Fruit fly (Drosophila melanogaster) whole organism, embryonic: ENCODE measurements around the gene tbc.

Experiments used
- Antp ChIP-seq: fragments of 200-800 bp; sonication (Bioruptor generic); optimal IDR thresholded peaks from 3 replicates; lab custom pipeline; 2016; ENCODE audit warnings: missing biosample characterization, missing genetic modification characterization
- CG10209 ChIP-seq: fragments of 200-800 bp; sonication (Bioruptor generic); optimal IDR thresholded peaks from 3 replicates; lab custom pipeline; 2017; ENCODE audit warnings: missing biosample characterization, mild to moderate bottlenecking, missing genetic modification characterization, missing genetic modification reagents
- CG12155 ChIP-seq: fragments of 200-800 bp; sonication (Bioruptor generic); optimal IDR thresholded peaks from 3 replicates; lab custom pipeline; 2016; ENCODE audit warnings: missing biosample characterization, missing genetic modification characterization
- CG13287 ChIP-seq: fragments of 200-800 bp; sonication (Bioruptor generic); IDR thresholded peaks from 2 replicates; pipeline ENCODE4 v1.3.6; 2022; ENCODE audit warnings: missing biosample characterization, missing genetic modification characterization; ENCODE audit not compliant: partially characterized antibody
- CG13775 ChIP-seq: fragments of 200-800 bp; sonication (Bioruptor generic); optimal IDR thresholded peaks from 3 replicates; lab custom pipeline; 2017; ENCODE audit warnings: missing biosample characterization, mild to moderate bottlenecking, missing genetic modification characterization
- CG14860 ChIP-seq: fragments of 200-800 bp; sonication (Bioruptor generic); IDR thresholded peaks from 3 replicates; pipeline ENCODE4 v1.3.6; 2022; ENCODE audit warnings: missing biosample characterization, missing genetic modification characterization; ENCODE audit not compliant: partially characterized antibody
- CG1529 ChIP-seq: fragments of 200-800 bp; sonication (Bioruptor generic); optimal IDR thresholded peaks from 3 replicates; lab custom pipeline; 2018; ENCODE audit warnings: missing biosample characterization, missing genetic modification characterization
- CG15514 ChIP-seq: fragments of 200-800 bp; sonication (Bioruptor generic); optimal IDR thresholded peaks from 3 replicates; lab custom pipeline; 2017; ENCODE audit warnings: missing biosample characterization, missing genetic modification characterization, mild to moderate bottlenecking, moderate library complexity, missing genetic modification reagents
- CG17802 ChIP-seq: fragments of 200-800 bp; sonication (Bioruptor generic); optimal IDR thresholded peaks from 2 replicates; lab custom pipeline; 2018; ENCODE audit warnings: missing biosample characterization, mild to moderate bottlenecking, missing genetic modification characterization, moderate library complexity
- CG18764 ChIP-seq: fragments of 200-800 bp; sonication (Bioruptor generic); optimal IDR thresholded peaks from 3 replicates; lab custom pipeline; 2016; ENCODE audit warnings: missing biosample characterization, missing genetic modification characterization
- CG3163 ChIP-seq: fragments of 200-800 bp; sonication (Bioruptor generic); optimal IDR thresholded peaks from 3 replicates; lab custom pipeline; 2016; ENCODE audit warnings: missing biosample characterization, missing genetic modification characterization
- CG3995 ChIP-seq: fragments of 200-800 bp; sonication (Bioruptor generic); optimal IDR thresholded peaks from 3 replicates; lab custom pipeline; 2016; ENCODE audit warnings: missing biosample characterization, missing genetic modification characterization
- CG4617 ChIP-seq: fragments of 200-800 bp; sonication (Bioruptor generic); optimal IDR thresholded peaks from 3 replicates; lab custom pipeline; 2016; ENCODE audit warnings: missing biosample characterization, missing genetic modification characterization, borderline replicate concordance
- CG7357 ChIP-seq: fragments of 200-800 bp; sonication (Bioruptor generic); IDR thresholded peaks from 3 replicates; pipeline ENCODE4 v1.3.6; 2022; ENCODE audit warnings: missing biosample characterization, missing genetic modification characterization
- CG7786 ChIP-seq: fragments of 200-800 bp; sonication (Bioruptor generic); optimal IDR thresholded peaks from 2 replicates; lab custom pipeline; 2016; ENCODE audit warnings: missing biosample characterization, missing genetic modification characterization
- CG8924 ChIP-seq: fragments of 200-800 bp; optimal IDR thresholded peaks from 3 replicates; lab custom pipeline; 2019; ENCODE audit warnings: missing biosample characterization, mild to moderate bottlenecking, missing genetic modification characterization, moderate library complexity
- D19A ChIP-seq: fragments of 200-800 bp; optimal IDR thresholded peaks from 3 replicates; lab custom pipeline; 2019; ENCODE audit warnings: missing biosample characterization, mild to moderate bottlenecking, missing genetic modification characterization, moderate library complexity
- D19B ChIP-seq: fragments of 200-800 bp; sonication (Bioruptor generic); optimal IDR thresholded peaks from 2 replicates; lab custom pipeline; 2017; ENCODE audit warnings: missing biosample characterization, mild to moderate bottlenecking, missing genetic modification characterization
- Doc3 ChIP-seq: fragments of 200-800 bp; sonication (Bioruptor generic); IDR thresholded peaks from 3 replicates; pipeline ENCODE4 v1.3.6; 2022; ENCODE audit warnings: missing biosample characterization, missing genetic modification characterization; ENCODE audit not compliant: partially characterized antibody
- HLH4C ChIP-seq: fragments of 200-800 bp; sonication (Bioruptor generic); IDR thresholded peaks from 3 replicates; pipeline ENCODE4 v1.3.6; 2022; ENCODE audit warnings: missing biosample characterization, missing genetic modification characterization; ENCODE audit not compliant: partially characterized antibody
- Mes4 ChIP-seq: fragments of 200-800 bp; sonication (Bioruptor generic); optimal IDR thresholded peaks from 2 replicates; lab custom pipeline; 2016; ENCODE audit warnings: missing biosample characterization, missing genetic modification characterization
- Mrtf ChIP-seq: fragments of 200-800 bp; sonication (Bioruptor generic); IDR thresholded peaks from 3 replicates; pipeline ENCODE4 v1.3.6; 2022; ENCODE audit warnings: missing biosample characterization, missing genetic modification characterization
- Myb ChIP-seq: fragments of 200-800 bp; sonication (Bioruptor generic); optimal IDR thresholded peaks from 2 replicates; lab custom pipeline; 2016; ENCODE audit warnings: missing biosample characterization, missing genetic modification characterization
- Neu2 ChIP-seq: fragments of 200-800 bp; sonication (Bioruptor generic); optimal IDR thresholded peaks from 3 replicates; lab custom pipeline; 2016; ENCODE audit warnings: missing biosample characterization, missing genetic modification characterization, borderline replicate concordance
- Nf-YC ChIP-seq: fragments of 200-800 bp; optimal IDR thresholded peaks from 3 replicates; lab custom pipeline; 2019; ENCODE audit warnings: missing biosample characterization, mild to moderate bottlenecking, missing genetic modification characterization, moderate library complexity
- Oaz ChIP-seq: fragments of 200-800 bp; sonication (Bioruptor generic); IDR thresholded peaks from 2 replicates; pipeline ENCODE4 v1.3.6; 2022; ENCODE audit warnings: missing biosample characterization, missing genetic modification characterization
- Opbp ChIP-seq: fragments of 200-800 bp; sonication (Bioruptor generic); IDR thresholded peaks from 3 replicates; pipeline ENCODE4 v1.3.6; 2022; ENCODE audit warnings: missing biosample characterization, missing genetic modification characterization; ENCODE audit not compliant: partially characterized antibody
- Stat92E ChIP-seq, 3 experiments: fragments of >200 bp in 2 of 3; fragments of 200-800 bp in 1 of 3; sonication (Bioruptor generic) in 1 of 3; optimal IDR thresholded peaks; 2 replicates each; lab custom pipeline; 2017 to 2019; ENCODE audit warnings: missing biosample characterization in 3 of 3, missing genetic modification characterization in 3 of 3, mild to moderate bottlenecking in 1 of 3, moderate library complexity in 1 of 3
- chinmo ChIP-seq: fragments of 200-800 bp; sonication (Bioruptor generic); IDR thresholded peaks from 4 replicates; pipeline ENCODE4 v1.3.6; 2022; ENCODE audit warnings: missing biosample characterization, missing genetic modification characterization; ENCODE audit not compliant: partially characterized antibody
- dan ChIP-seq: fragments of 200-800 bp; sonication (Bioruptor generic); IDR thresholded peaks from 2 replicates; pipeline ENCODE4 v1.3.6; 2022; ENCODE audit warnings: missing biosample characterization, missing genetic modification characterization
- danr ChIP-seq: fragments of 200-800 bp; sonication (Bioruptor generic); IDR thresholded peaks from 2 replicates; pipeline ENCODE4 v1.3.6; 2022; ENCODE audit warnings: missing biosample characterization, missing genetic modification characterization
- dpn ChIP-seq, 2 experiments: fragments of 200-800 bp; sonication (Bioruptor generic); optimal IDR thresholded peaks; 3 replicates each; lab custom pipeline; 2016; ENCODE audit warnings: missing biosample characterization in 2 of 2, missing genetic modification characterization in 2 of 2
- eyg ChIP-seq: fragments of 200-800 bp; sonication (Bioruptor generic); optimal IDR thresholded peaks from 3 replicates; lab custom pipeline; 2016; ENCODE audit warnings: missing biosample characterization, missing genetic modification characterization
- fd102C ChIP-seq: fragments of 200-800 bp; sonication (Bioruptor generic); optimal IDR thresholded peaks from 2 replicates; lab custom pipeline; 2018; ENCODE audit warnings: missing biosample characterization, mild to moderate bottlenecking, missing genetic modification characterization, moderate library complexity
- inv ChIP-seq: fragments of 200-800 bp; sonication (Bioruptor generic); IDR thresholded peaks from 2 replicates; pipeline ENCODE4 v1.3.6; 2022; ENCODE audit warnings: missing biosample characterization, missing genetic modification characterization; ENCODE audit not compliant: partially characterized antibody
- klu ChIP-seq: fragments of 200-800 bp; sonication (Bioruptor generic); IDR thresholded peaks from 2 replicates; pipeline ENCODE4 v1.3.6; 2022; ENCODE audit warnings: missing biosample characterization, missing genetic modification characterization
- lab ChIP-seq: fragments of 200-800 bp; sonication (Bioruptor generic); optimal IDR thresholded peaks from 3 replicates; lab custom pipeline; 2017; ENCODE audit warnings: missing biosample characterization, missing genetic modification characterization, mild to moderate bottlenecking, moderate library complexity, missing genetic modification reagents
- lbe ChIP-seq: fragments of 200-800 bp; sonication (Bioruptor generic); optimal IDR thresholded peaks from 2 replicates; lab custom pipeline; 2016; ENCODE audit warnings: missing biosample characterization, mild to moderate bottlenecking, missing genetic modification characterization
- luna ChIP-seq: fragments of 200-800 bp; sonication (Bioruptor generic); optimal IDR thresholded peaks from 2 replicates; lab custom pipeline; 2016; ENCODE audit warnings: missing biosample characterization, missing genetic modification characterization
- pho ChIP-seq: fragments of 200-800 bp; sonication (Bioruptor generic); optimal IDR thresholded peaks from 2 replicates; lab custom pipeline; 2016; ENCODE audit warnings: missing biosample characterization, missing genetic modification characterization
- salm ChIP-seq: fragments of 200-800 bp; sonication (Bioruptor generic); optimal IDR thresholded peaks from 2 replicates; lab custom pipeline; 2018; ENCODE audit warnings: missing biosample characterization, mild to moderate bottlenecking, missing genetic modification characterization
- shn ChIP-seq: fragments of 200-800 bp; sonication (Bioruptor generic); optimal IDR thresholded peaks from 3 replicates; lab custom pipeline; 2016; ENCODE audit warnings: missing biosample characterization, missing genetic modification characterization
- slbo ChIP-seq: fragments of 200-800 bp; sonication (Bioruptor generic); IDR thresholded peaks from 2 replicates; pipeline ENCODE4 v1.3.6; 2022; ENCODE audit warnings: missing biosample characterization, missing genetic modification characterization
- sob ChIP-seq: fragments of 200-800 bp; sonication (Bioruptor generic); IDR thresholded peaks from 2 replicates; pipeline ENCODE4 v1.3.6; 2022; ENCODE audit warnings: missing biosample characterization, missing genetic modification characterization
- tna ChIP-seq: fragments of 200-800 bp; sonication (Bioruptor generic); IDR thresholded peaks from 2 replicates; pipeline ENCODE4 v1.3.6; 2022; ENCODE audit warnings: missing biosample characterization, missing genetic modification characterization; ENCODE audit not compliant: partially characterized antibody
- unc-4 ChIP-seq: fragments of 200-800 bp; sonication (Bioruptor generic); IDR thresholded peaks from 2 replicates; pipeline ENCODE4 v1.3.6; 2022; ENCODE audit warnings: missing biosample characterization, missing genetic modification characterization; ENCODE audit not compliant: partially characterized antibody
- zen ChIP-seq: fragments of 200-800 bp; sonication (Bioruptor generic); optimal IDR thresholded peaks from 3 replicates; lab custom pipeline; 2018; ENCODE audit warnings: missing biosample characterization, mild to moderate bottlenecking, missing genetic modification characterization, moderate library complexity
- zfh2 ChIP-seq: fragments of 200-800 bp; sonication (Bioruptor generic); optimal IDR thresholded peaks from 2 replicates; lab custom pipeline; 2016; ENCODE audit warnings: missing biosample characterization, missing genetic modification characterization

tbc gene

DNA sequence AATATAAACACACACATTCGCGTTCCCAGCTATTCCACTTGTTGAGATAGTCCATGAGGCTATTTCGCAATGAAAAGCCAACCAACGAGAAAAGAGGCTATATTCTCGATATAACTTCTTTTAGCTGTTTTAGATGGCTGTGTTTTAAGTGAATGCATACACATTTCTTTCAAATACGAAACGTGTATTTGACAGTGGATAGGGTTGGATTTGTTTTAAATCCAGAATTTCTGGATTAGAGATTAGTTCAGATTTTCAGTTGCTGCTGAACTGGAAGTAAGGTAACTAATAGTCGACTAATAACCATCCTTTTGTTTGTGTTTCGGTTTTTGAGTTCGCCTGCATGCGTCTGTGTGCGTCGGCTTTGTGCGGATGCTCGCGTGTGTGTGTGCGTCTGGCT is 26.0 kb upstream of the tbc start:
- TF ChIP-seq CG1529 (GFP tag; lab: Kevin White, UChicago), result no peak
- TF ChIP-seq CG13775 (GFP tag; lab: Kevin White, UChicago), result no peak
- TF ChIP-seq D19A (tag; lab: Kevin White, UChicago), result peak; percentile 55
- TF ChIP-seq D19B (GFP tag; lab: Kevin White, UChicago), result peak; percentile 72

DNA sequence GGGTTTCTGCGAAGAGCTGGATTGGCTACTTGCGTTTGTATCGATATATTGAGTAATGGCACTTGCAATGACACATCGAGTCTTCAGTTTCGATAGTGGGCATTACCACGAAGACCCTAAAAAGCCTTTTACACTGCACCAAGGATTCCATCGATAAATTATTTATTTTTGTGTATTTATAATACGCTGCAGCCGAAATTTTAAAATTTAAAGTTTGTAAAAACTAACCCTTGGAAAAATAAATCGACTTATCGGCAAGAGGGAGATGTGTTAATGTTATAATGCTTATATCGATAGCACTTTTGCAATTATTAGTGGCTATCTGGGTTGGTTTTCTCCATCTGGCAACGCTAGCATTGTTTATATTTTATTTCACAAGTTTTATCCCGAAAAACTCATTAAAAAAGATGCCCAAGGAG is 25.4 kb upstream of the tbc start, which contains the start of the genes Pp4-19C and cactin:
Gene Pp4-19C (minus strand): TSS at position 256 of the 419 bp plus-strand sequence.
Gene cactin (plus strand): TSS at position 323 of the 419 bp plus-strand sequence.
- TF ChIP-seq klu (GFP tag; lab: Robert Waterston, UW), result no peak
- TF ChIP-seq zen, result peak; percentile 53
- no peak for TF ChIP-seq Mrtf (GFP tag; lab: Robert Waterston, UW)
- TF ChIP-seq Myb, result peak; percentile 22
- TF ChIP-seq CG15514 (GFP tag; lab: Kevin White, UChicago), result peak; percentile 4
- TF ChIP-seq slbo, result peak; percentile 55
- no peak for TF ChIP-seq Stat92E (GFP tag; optimal IDR thresholded peaks at IDR 0.05; lab: Kevin White, UChicago)
- no peak for TF ChIP-seq dan
- TF ChIP-seq zfh2 (GFP tag; lab: Kevin White, UChicago), result peak; percentile 35
- TF ChIP-seq Oaz (GFP tag; lab: Robert Waterston, UW), result no peak
- no peak for TF ChIP-seq lab (GFP tag; lab: Kevin White, UChicago)
- peak; percentile 61; the same call in 1 of the 2 replicates for TF ChIP-seq tna
- peak; percentile 15 for TF ChIP-seq CG12155
- peak; percentile 6 for TF ChIP-seq lbe
- 0 out of 2 replicates have a peak, but pooled peaks have one; percentile 25 for TF ChIP-seq sob (GFP tag; lab: Robert Waterston, UW)
- TF ChIP-seq danr (GFP tag; lab: Robert Waterston, UW), result no peak
- TF ChIP-seq chinmo (GFP tag; lab: Robert Waterston, UW), result peak; percentile 49; the same call in 1 of the 4 replicates
- peak; percentile 22 for TF ChIP-seq CG17802 (tag; lab: Kevin White, UChicago)
- TF ChIP-seq Opbp (GFP tag; lab: Robert Waterston, UW), result peak; percentile 61; the same call in 1 of the 3 replicates
- peak; percentile 62 for TF ChIP-seq CG4617 (GFP tag; lab: Kevin White, UChicago)
- peak; percentile 84 for TF ChIP-seq Doc3 (GFP tag; lab: Robert Waterston, UW)
- TF ChIP-seq salm (tag; lab: Kevin White, UChicago), result no peak
- TF ChIP-seq pho (GFP tag; lab: Kevin White, UChicago), result peak; percentile 19
- TF ChIP-seq dpn (GFP tag; optimal IDR thresholded peaks at IDR 0.05; lab: Kevin White, UChicago), result no peak
- peak; percentile 29 for TF ChIP-seq CG7786 (GFP tag; lab: Kevin White, UChicago)
- TF ChIP-seq CG13287 (GFP tag; lab: Robert Waterston, UW), result peak; percentile 86
- no peak for TF ChIP-seq eyg (GFP tag; lab: Kevin White, UChicago)
- peak; percentile 0 for TF ChIP-seq Antp
- TF ChIP-seq CG8924 (tag; lab: Kevin White, UChicago), result peak; percentile 40
- TF ChIP-seq Neu2, result peak; percentile 62
- peak; percentile 84 for TF ChIP-seq inv (GFP tag; lab: Robert Waterston, UW)
- TF ChIP-seq fd102C (GFP tag; lab: Kevin White, UChicago), result no peak
- peak; percentile 83 for TF ChIP-seq unc-4 (GFP tag; lab: Robert Waterston, UW)
- no peak for TF ChIP-seq Mes4 (GFP tag; lab: Kevin White, UChicago)
- peak; percentile 95 for TF ChIP-seq HLH4C (GFP tag; lab: Robert Waterston, UW)
- no peak for TF ChIP-seq CG3163 (GFP tag; lab: Kevin White, UChicago)
- peak; percentile 94 for TF ChIP-seq CG14860 (GFP tag; lab: Robert Waterston, UW)
- peak; percentile 81 for TF ChIP-seq Nf-YC (tag; lab: Kevin White, UChicago)
- peak; percentile 60 for TF ChIP-seq CG3995 (GFP tag; lab: Kevin White, UChicago)
- TF ChIP-seq luna, result no peak
- TF ChIP-seq CG18764, result no peak
- no peak for TF ChIP-seq CG10209 (GFP tag; lab: Kevin White, UChicago)
- peak; percentile 1 for TF ChIP-seq shn (GFP tag; lab: Kevin White, UChicago)
- peak; percentile 57; the same call in 1 of the 3 replicates for TF ChIP-seq CG7357 (GFP tag; lab: Robert Waterston, UW)
